Worm (Caenorhabditis elegans): Measurements from ENCODE around the gene kin-36.
"Not testable (repeated sequence)": the region's sequence is repeated elsewhere in the genome, so short reads cannot be mapped to it uniquely, and the experiment has no call there.

The kin-36 gene

DNA sequence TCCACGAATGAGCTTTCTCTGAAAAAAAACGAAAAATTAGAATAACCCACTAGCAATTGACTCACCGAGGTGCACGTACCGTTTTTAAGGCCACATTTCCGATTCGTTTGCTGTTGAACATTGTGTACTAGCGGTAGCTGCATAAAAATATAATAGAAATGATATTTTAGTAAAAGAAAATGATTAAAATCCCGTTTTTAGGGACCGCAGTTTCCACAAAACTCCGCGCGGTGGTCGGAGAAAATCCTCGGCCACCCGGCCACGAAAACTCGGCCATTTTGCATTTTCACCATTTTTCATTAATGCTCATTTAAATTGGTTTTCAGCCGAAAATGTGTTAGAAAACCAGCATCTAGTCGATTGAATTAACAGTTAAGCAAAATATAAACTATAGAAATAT lies 33.6 kb downstream of the kin-36 start, which contains the start of gene yars-2:
yars-2 (minus strand) TSS at position 249 of the 400 bp plus-strand sequence.
- peak; percentile 54 for TF ChIP-seq lin-38 (GFP tag; IDR thresholded peaks at IDR 0.05)
- peak; percentile 86 for TF ChIP-seq unc-130 (GFP tag; optimal IDR thresholded peaks at IDR 0.05)
- peak; percentile 16 for TF ChIP-seq aha-1 (tag)
- no peak for TF ChIP-seq lir-3 (tag; optimal IDR thresholded peaks at IDR 0.05)
- peak; percentile 17 for TF ChIP-seq dve-1 (tag; optimal IDR thresholded peaks at IDR 0.05; ENCODE audit: insufficient read depth)
- no peak for TF ChIP-seq skn-1 (tag; optimal IDR thresholded peaks at IDR 0.05)
- no peak for TF ChIP-seq lin-15B (tag; optimal IDR thresholded peaks at IDR 0.05)
- TF ChIP-seq tag-97 (GFP tag; IDR thresholded peaks at IDR 0.05): no peak
- TF ChIP-seq unc-39 (tag; optimal IDR thresholded peaks at IDR 0.05): no peak
- TF ChIP-seq rbr-2 (tag; optimal IDR thresholded peaks at IDR 0.05): peak; percentile 25
- peak in 1 of 2 experiments; percentile 67 for TF ChIP-seq lsy-2 (tag; optimal IDR thresholded peaks at IDR 0.05)
- peak in 1 of 2 experiments; percentile 76 for TF ChIP-seq hif-1 (tag; optimal IDR thresholded peaks at IDR 0.05)
- peak in 1 of 2 experiments; percentile 91 for TF ChIP-seq unc-62 (GFP tag; optimal IDR thresholded peaks at IDR 0.05 in 1 of 2)
- TF ChIP-seq unc-62 (tag; optimal IDR thresholded peaks at IDR 0.05): no peak
- TF ChIP-seq nhr-102 (tag; optimal IDR thresholded peaks at IDR 0.05): no peak
- no peak for TF ChIP-seq mxl-2 (GFP tag; conservative IDR thresholded peaks at IDR 0.05)
- peak; percentile 92 for TF ChIP-seq mes-2 (tag; optimal IDR thresholded peaks at IDR 0.05; ENCODE audit: poor library complexity, severe bottlenecking)

DNA sequence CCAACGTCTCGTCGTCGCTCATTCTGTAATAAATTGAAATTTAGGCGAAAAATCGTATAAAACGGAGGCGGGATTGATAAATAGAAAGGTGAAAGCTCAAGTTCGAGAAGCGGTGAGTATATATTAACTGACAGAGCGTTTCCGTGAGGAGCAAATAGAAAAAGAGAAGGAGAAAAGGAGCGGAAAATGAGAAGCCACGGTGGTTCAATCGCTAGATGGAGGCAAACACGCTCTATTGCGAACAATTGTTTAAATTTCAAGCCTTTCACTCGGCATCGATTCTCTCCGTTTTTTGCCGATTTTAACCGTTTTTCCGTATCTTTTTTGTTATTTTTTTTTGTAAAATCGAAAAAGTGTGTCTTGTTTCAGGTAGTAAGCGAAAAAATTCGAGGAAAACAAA lies 37.0 kb downstream of the kin-36 start, which contains the start of gene miro-1:
miro-1 (minus strand) TSS at position 23 of the 400 bp plus-strand sequence.
- peak; percentile 85 for TF ChIP-seq lin-38 (GFP tag; IDR thresholded peaks at IDR 0.05)

DNA sequence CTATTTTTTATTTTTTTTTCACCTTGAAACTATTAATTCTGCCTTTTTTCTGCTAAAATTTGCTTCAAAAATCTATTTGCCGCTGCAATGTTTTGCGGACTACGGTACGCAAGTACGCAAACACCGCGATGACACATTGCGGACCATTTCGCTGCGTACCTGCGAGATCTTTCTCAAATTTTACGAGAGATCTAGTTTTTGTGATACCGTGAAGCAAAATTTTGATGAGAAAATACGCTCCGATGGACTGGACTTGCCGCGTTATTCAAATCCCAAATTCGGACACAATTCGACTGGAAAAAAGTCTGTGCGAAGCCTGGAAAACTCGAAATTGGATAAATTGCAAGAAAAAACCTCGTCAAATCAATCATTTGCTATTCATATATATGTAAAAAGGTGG lies 41.7 kb downstream of the kin-36 start:
- TF ChIP-seq egl-43 (GFP tag; IDR thresholded peaks at IDR 0.05): peak; percentile 95
- peak; percentile 99 for TF ChIP-seq nhr-42 (GFP tag; IDR thresholded peaks at IDR 0.05)
- TF ChIP-seq nhr-102 (tag; optimal IDR thresholded peaks at IDR 0.05): peak; percentile 28
- peak; percentile 78 for TF ChIP-seq ceh-44 (GFP tag; IDR thresholded peaks at IDR 0.05)
- peak; percentile 93 for TF ChIP-seq pha-4 (GFP tag; IDR thresholded peaks at IDR 0.05)
- TF ChIP-seq pha-4 (tag; optimal IDR thresholded peaks at IDR 0.05): not testable (repeated sequence)
- TF ChIP-seq dmd-9 (GFP tag; IDR thresholded peaks at IDR 0.05): peak; percentile 97
- TF ChIP-seq lsy-2 (tag; optimal IDR thresholded peaks at IDR 0.05): peak; percentile 65 to 88
- TF ChIP-seq mxl-2 (GFP tag; conservative IDR thresholded peaks at IDR 0.05): peak; percentile 65; the same call in 1 of the 2 replicates
- peak; percentile 53 for TF ChIP-seq rbr-2 (tag; optimal IDR thresholded peaks at IDR 0.05)
- TF ChIP-seq snpc-1.2 (GFP tag; IDR thresholded peaks at IDR 0.05): peak; percentile 58; the same call in 1 of the 2 replicates
- 0 out of 2 replicates have a peak, but pooled peaks have one; percentile 10 for TF ChIP-seq dmd-8 (GFP tag; IDR thresholded peaks at IDR 0.05)
- peak; percentile 97 for TF ChIP-seq T26A8.4 (GFP tag; IDR thresholded peaks at IDR 0.05)
- TF ChIP-seq zfp-3 (GFP tag; conservative IDR thresholded peaks at IDR 0.05): peak; percentile 97
- peak; percentile 95 for TF ChIP-seq php-3 (GFP tag; IDR thresholded peaks at IDR 0.05)
- TF ChIP-seq ZK337.2 (GFP tag; IDR thresholded peaks at IDR 0.05): peak; percentile 95
- TF ChIP-seq mxl-3 (GFP tag; optimal IDR thresholded peaks at IDR 0.05): peak; percentile 24
- TF ChIP-seq mdt-29 (GFP tag; IDR thresholded peaks at IDR 0.05): peak; percentile 92
- peak; percentile 75 for TF ChIP-seq Y48G9A.11 (GFP tag; IDR thresholded peaks at IDR 0.05)
- peak in 1 of 2 experiments; percentile 96; a peak in 2 of 4 replicates for TF ChIP-seq madf-5 (GFP tag; IDR thresholded peaks at IDR 0.05)
- peak; percentile 98 for TF ChIP-seq ceh-20 (GFP tag; IDR thresholded peaks at IDR 0.05)
- peak; percentile 83; the same call in 1 of the 2 replicates for TF ChIP-seq tag-97 (GFP tag; IDR thresholded peaks at IDR 0.05)
- TF ChIP-seq nhr-41 (GFP tag; IDR thresholded peaks at IDR 0.05): peak; percentile 59; the same call in 1 of the 2 replicates
- peak; percentile 74; the same call in 1 of the 2 replicates for TF ChIP-seq daf-8 (GFP tag; IDR thresholded peaks at IDR 0.05)
- peak; percentile 96 for TF ChIP-seq dmd-6 (GFP tag; IDR thresholded peaks at IDR 0.05)
- peak; percentile 92 for TF ChIP-seq saeg-2 (GFP tag; IDR thresholded peaks at IDR 0.05)
- peak; percentile 98 for TF ChIP-seq lin-29 (GFP tag; IDR thresholded peaks at IDR 0.05)
- TF ChIP-seq tra-1 (GFP tag; IDR thresholded peaks at IDR 0.05): peak; percentile 94
- peak; percentile 86 for TF ChIP-seq lin-1 (GFP tag; IDR thresholded peaks at IDR 0.05)
- peak; percentile 98 for TF ChIP-seq hmg-1.1 (GFP tag; IDR thresholded peaks at IDR 0.05)
- peak; percentile 99 for TF ChIP-seq lin-38 (GFP tag; IDR thresholded peaks at IDR 0.05)
- TF ChIP-seq spr-1 (tag; optimal IDR thresholded peaks at IDR 0.05): peak; percentile 14
- TF ChIP-seq vab-7 (GFP tag; IDR thresholded peaks at IDR 0.05): peak; percentile 89
- TF ChIP-seq mes-2 (tag; optimal IDR thresholded peaks at IDR 0.05; ENCODE audit: poor library complexity, severe bottlenecking): peak; percentile 72
- peak; percentile 91 for TF ChIP-seq Y75B8A.6 (GFP tag; IDR thresholded peaks at IDR 0.05)
